Worm (Caenorhabditis elegans) whole organism, midembryonic: ENCODE results near the gene clec-41.

ENCODE experiments used
- cog-1 ChIP-seq: sonication (generic microtip); optimal IDR thresholded peaks from 2 replicates; lab custom pipeline; 2016; ENCODE audit warnings: missing genetic modification characterization, missing compliant biosample characterization
- flt-1 ChIP-seq: fragments of 200-800 bp; sonication (Bioruptor generic); IDR thresholded peaks from 2 replicates; pipeline ENCODE4 v1.3.6; 2022; ENCODE audit warnings: missing genetic modification characterization, missing compliant biosample characterization
- klf-2 ChIP-seq: fragments of 200-800 bp; sonication (Bioruptor generic); conservative IDR thresholded peaks from 2 replicates; pipeline ENCODE4 v1.3.6; 2022; ENCODE audit warnings: missing genetic modification reagents, missing genetic modification characterization, missing compliant biosample characterization
- med-1 ChIP-seq: sonication (generic microtip); optimal IDR thresholded peaks from 2 replicates; lab custom pipeline; 2017; ENCODE audit warnings: missing genetic modification characterization, mild to moderate bottlenecking, missing compliant biosample characterization, antibody characterized with exemption, missing genetic modification reagents; ENCODE audit not compliant: insufficient read depth
- ref-1 ChIP-seq: fragments of 200-800 bp; sonication (Bioruptor generic); conservative IDR thresholded peaks from 2 replicates; pipeline ENCODE4 v1.3.6; 2022; ENCODE audit warnings: missing genetic modification reagents, missing genetic modification characterization, missing compliant biosample characterization
- tab-1 ChIP-seq: fragments of 200-800 bp; sonication (Bioruptor generic); IDR thresholded peaks from 2 replicates; pipeline ENCODE4 v1.3.6; 2022; ENCODE audit warnings: missing genetic modification characterization, missing compliant biosample characterization
- ztf-23 ChIP-seq: fragments of 200-800 bp; sonication (Bioruptor generic); IDR thresholded peaks from 2 replicates; pipeline ENCODE4 v1.3.6; 2022; ENCODE audit warnings: missing genetic modification reagents, missing genetic modification characterization, missing compliant biosample characterization
- ztf-29 ChIP-seq: fragments of 200-800 bp; sonication (Bioruptor generic); IDR thresholded peaks from 2 replicates; pipeline ENCODE4 v1.3.6; 2022; ENCODE audit warnings: missing genetic modification reagents, missing genetic modification characterization, missing compliant biosample characterization

DNA sequence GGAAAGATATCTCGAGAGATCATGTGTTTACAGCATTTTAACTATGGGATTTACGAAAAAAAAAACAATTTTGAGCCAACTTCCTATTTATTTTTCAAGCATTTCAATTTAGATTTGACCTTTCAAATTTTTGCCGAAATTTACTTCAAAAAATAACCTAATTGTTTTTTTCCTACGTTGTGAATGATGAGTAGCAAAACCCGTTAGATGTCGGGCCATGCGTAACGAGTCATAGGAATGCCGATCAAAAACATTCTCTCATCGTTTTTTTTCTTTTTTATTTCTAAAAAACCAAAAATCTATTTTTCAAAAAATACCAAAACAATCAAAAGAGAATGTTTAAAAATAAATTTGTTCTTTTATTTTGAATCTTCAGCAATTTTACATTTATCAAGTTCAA, 25.0 kb upstream of the clec-41 start:
- TF ChIP-seq med-1 (GFP tag; lab: Kevin White, UChicago) (no peak), ref-1 (GFP tag; lab: Robert Waterston, UW) (no peak), klf-2 (GFP tag; lab: Robert Waterston, UW) (no peak), ztf-29 (GFP tag; lab: Robert Waterston, UW) (no peak), ztf-23 (GFP tag; lab: Robert Waterston, UW) (no peak), tab-1 (no peak), flt-1 (GFP tag; lab: Robert Waterston, UW) (no peak), cog-1 (tag; lab: Kevin White, UChicago) (no peak)
